Worm (Caenorhabditis elegans): Measurements from ENCODE around the gene air-1.

DNA sequence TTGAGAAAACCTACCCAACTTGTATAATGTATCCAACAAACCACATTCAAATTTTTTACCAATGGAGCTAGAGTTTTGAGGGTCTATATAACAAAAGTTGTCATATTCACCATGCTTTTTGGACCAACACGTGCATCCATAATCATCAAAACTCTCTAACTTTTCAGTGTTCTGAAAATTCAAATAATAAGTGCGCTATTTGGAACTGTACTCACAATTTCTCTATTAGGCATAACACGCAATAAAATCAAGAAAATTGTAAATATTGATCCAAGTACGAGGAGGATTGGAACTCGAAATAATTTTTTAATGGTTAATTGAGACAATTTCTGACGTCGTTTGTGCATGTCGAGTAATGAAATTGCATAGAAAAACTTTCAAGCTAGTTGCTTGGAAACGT, 18.6 kb downstream of the air-1 start, which contains the start of gene C16D9.3:
- TF ChIP-seq elt-3 (tag; optimal IDR thresholded peaks at IDR 0.05), result no peak
- TF ChIP-seq unc-62 (GFP tag; optimal IDR thresholded peaks at IDR 0.05), result no peak
- TF ChIP-seq zag-1 (tag; optimal IDR thresholded peaks at IDR 0.05), result no peak
- no peak for TF ChIP-seq mdl-1 (tag; optimal IDR thresholded peaks at IDR 0.05)
- no peak for TF ChIP-seq R02D3.7 (tag; optimal IDR thresholded peaks at IDR 0.05)
- TF ChIP-seq egl-27 (tag; optimal IDR thresholded peaks at IDR 0.05), result no peak
- TF ChIP-seq lin-39 (tag; optimal IDR thresholded peaks at IDR 0.05), result no peak
- no peak for TF ChIP-seq elt-1 (tag; optimal IDR thresholded peaks at IDR 0.05)
- no peak for TF ChIP-seq ceh-16 (tag; optimal IDR thresholded peaks at IDR 0.05)
- no peak for TF ChIP-seq unc-55 (GFP tag; optimal IDR thresholded peaks at IDR 0.05)
- TF ChIP-seq ama-1 (optimal IDR thresholded peaks at IDR 0.05), result no peak
